Worm (Caenorhabditis elegans) whole organism, young adult: ENCODE data around the gene ZC190.8.

Source experiments
- D2030.7 ChIP-seq: fragments of 200-800 bp; sonication (Bioruptor generic); IDR thresholded peaks from 2 replicates; pipeline ENCODE4 v1.3.6; 2022; ENCODE audit warnings: missing genetic modification reagents, missing genetic modification characterization, missing compliant biosample characterization
- F22D6.2 ChIP-seq: sonication (generic microtip); optimal IDR thresholded peaks from 2 replicates; lab custom pipeline; 2016; ENCODE audit warnings: mild to moderate bottlenecking, missing genetic modification characterization, missing compliant biosample characterization
- F37B4.10 ChIP-seq: fragments of 200-800 bp; sonication (Bioruptor generic); IDR thresholded peaks from 2 replicates; pipeline ENCODE4 v1.3.6; 2022; ENCODE audit warnings: missing genetic modification characterization, missing compliant biosample characterization
- K12H6.12 ChIP-seq: fragments of 200-800 bp; sonication (Bioruptor generic); optimal IDR thresholded peaks from 2 replicates; lab custom pipeline; 2018; ENCODE audit warnings: mild to moderate bottlenecking, missing genetic modification characterization, missing compliant biosample characterization
- T07F8.4 ChIP-seq: sonication (generic microtip); optimal IDR thresholded peaks from 2 replicates; lab custom pipeline; 2016; ENCODE audit warnings: mild to moderate bottlenecking, missing genetic modification characterization, moderate library complexity, missing compliant biosample characterization
- T26A5.8 ChIP-seq: sonication (generic microtip); optimal IDR thresholded peaks from 2 replicates; lab custom pipeline; 2016; ENCODE audit warnings: missing genetic modification characterization, missing compliant biosample characterization
- Y79H2A.3 ChIP-seq: fragments of 200-800 bp; sonication (Bioruptor generic); conservative IDR thresholded peaks from 2 replicates; pipeline ENCODE4 v1.3.6; 2022; ENCODE audit warnings: missing genetic modification reagents, missing genetic modification characterization, missing compliant biosample characterization
- ZK185.1 ChIP-seq: sonication (generic microtip); optimal IDR thresholded peaks from 2 replicates; lab custom pipeline; 2016; ENCODE audit warnings: mild to moderate bottlenecking, missing genetic modification characterization, missing compliant biosample characterization; ENCODE audit not compliant: poor library complexity, severe bottlenecking
- ama-1 ChIP-seq, 3 experiments: fragments of 150-350 bp in 1 of 3; sonication (generic microtip) in 2 of 3; optimal IDR thresholded peaks; 2 replicates each; lab custom pipeline; 2014 to 2018; ENCODE audit warnings: missing biosample characterization in 2 of 3, missing genetic modification characterization in 2 of 3, missing genetic modification reagents in 2 of 3
- aptf-2 ChIP-seq: fragments of 200-800 bp; sonication (Bioruptor generic); conservative IDR thresholded peaks from 2 replicates; pipeline ENCODE4 v1.3.6; 2022; ENCODE audit warnings: missing genetic modification reagents, missing genetic modification characterization, missing compliant biosample characterization
- bed-1 ChIP-seq: fragments of 200-800 bp; sonication (Bioruptor generic); IDR thresholded peaks from 2 replicates; pipeline ENCODE4 v1.3.6; 2022; ENCODE audit warnings: missing genetic modification reagents, missing genetic modification characterization, missing compliant biosample characterization
- bed-2 ChIP-seq: fragments of 200-800 bp; sonication (Bioruptor generic); IDR thresholded peaks from 2 replicates; pipeline ENCODE4 v1.3.6; 2022; ENCODE audit warnings: missing genetic modification reagents, missing genetic modification characterization, missing compliant biosample characterization
- cebp-1 ChIP-seq, 2 experiments: fragments of 200-800 bp in 1 of 2; sonication (Bioruptor generic) in 1 of 2; sonication (generic microtip) in 1 of 2; IDR thresholded peaks in 1 of 2; optimal IDR thresholded peaks in 1 of 2; 2 replicates each; pipeline versions ENCODE4 v1.3.6 to Lab custom; 2017 to 2022; ENCODE audit warnings: missing compliant biosample characterization in 2 of 2, missing genetic modification characterization in 2 of 2, mild to moderate bottlenecking in 1 of 2, missing genetic modification reagents in 1 of 2, moderate library complexity in 1 of 2
- cebp-2 ChIP-seq: fragments of 200-800 bp; sonication (Bioruptor generic); IDR thresholded peaks from 2 replicates; pipeline ENCODE4 v1.3.6; 2022; ENCODE audit warnings: missing genetic modification characterization, missing compliant biosample characterization
- dox-1 ChIP-seq: fragments of 200-800 bp; sonication (Bioruptor generic); IDR thresholded peaks from 2 replicates; pipeline ENCODE4 v1.3.6; 2022; ENCODE audit warnings: missing genetic modification reagents, missing genetic modification characterization, missing compliant biosample characterization
- dpl-1 ChIP-seq: fragments of 150-350 bp; optimal IDR thresholded peaks from 2 replicates; lab custom pipeline; 2014; ENCODE audit warnings: missing biosample characterization, missing genetic modification reagents, missing genetic modification characterization
- ekl-4 ChIP-seq: fragments of 200-800 bp; sonication (Bioruptor generic); IDR thresholded peaks from 2 replicates; pipeline ENCODE4 v1.3.6; 2022; ENCODE audit warnings: missing genetic modification reagents, missing genetic modification characterization, missing compliant biosample characterization
- fkh-3 ChIP-seq: sonication (generic microtip); optimal IDR thresholded peaks from 2 replicates; lab custom pipeline; 2016; ENCODE audit warnings: mild to moderate bottlenecking, missing genetic modification characterization, missing compliant biosample characterization
- hlh-26 ChIP-seq: fragments of 200-800 bp; sonication (Bioruptor generic); conservative IDR thresholded peaks from 2 replicates; pipeline ENCODE4 v1.3.6; 2022; ENCODE audit warnings: missing genetic modification reagents, missing genetic modification characterization, missing compliant biosample characterization
- hrde-1 ChIP-seq: sonication (generic microtip); optimal IDR thresholded peaks from 2 replicates; lab custom pipeline; 2016; ENCODE audit warnings: missing genetic modification characterization, mild to moderate bottlenecking, missing compliant biosample characterization, moderate library complexity, missing genotype, missing genetic modification reagents, borderline replicate concordance
- lin-26 ChIP-seq: fragments of 200-800 bp; sonication (Bioruptor generic); IDR thresholded peaks from 2 replicates; pipeline ENCODE4 v1.3.6; 2022; ENCODE audit warnings: missing genetic modification reagents, missing genetic modification characterization, missing compliant biosample characterization
- lin-40 ChIP-seq: sonication (generic microtip); optimal IDR thresholded peaks from 2 replicates; lab custom pipeline; 2016; ENCODE audit warnings: missing genetic modification characterization, mild to moderate bottlenecking, missing compliant biosample characterization, missing genotype, missing genetic modification reagents
- lir-1 ChIP-seq: fragments of 200-800 bp; sonication (Bioruptor generic); conservative IDR thresholded peaks from 2 replicates; pipeline ENCODE4 v1.3.6; 2022; ENCODE audit warnings: missing genetic modification reagents, missing genetic modification characterization, missing compliant biosample characterization
- lsl-1 ChIP-seq: fragments of 200-800 bp; sonication (Bioruptor generic); optimal IDR thresholded peaks from 2 replicates; lab custom pipeline; 2018; ENCODE audit warnings: mild to moderate bottlenecking, missing genetic modification characterization, moderate library complexity, missing compliant biosample characterization
- lsy-27 ChIP-seq: sonication (generic microtip); optimal IDR thresholded peaks from 2 replicates; lab custom pipeline; 2017; ENCODE audit warnings: missing genetic modification characterization, mild to moderate bottlenecking, missing compliant biosample characterization, antibody characterized with exemption, missing genotype, borderline replicate concordance; ENCODE audit not compliant: insufficient read depth
- madf-10 ChIP-seq: sonication (generic microtip); optimal IDR thresholded peaks from 2 replicates; lab custom pipeline; 2016; ENCODE audit warnings: mild to moderate bottlenecking, missing genetic modification characterization, missing compliant biosample characterization
- madf-6 ChIP-seq: fragments of 200-800 bp; sonication (Bioruptor generic); IDR thresholded peaks from 2 replicates; pipeline ENCODE4 v1.3.6; 2022; ENCODE audit warnings: missing genetic modification reagents, missing genetic modification characterization, missing compliant biosample characterization
- mcd-1 ChIP-seq: fragments of 200-800 bp; sonication (Bioruptor generic); IDR thresholded peaks from 2 replicates; pipeline ENCODE4 v1.3.6; 2022; ENCODE audit warnings: missing genetic modification reagents, missing genetic modification characterization, missing compliant biosample characterization
- mes-4 ChIP-seq: sonication (generic microtip); optimal IDR thresholded peaks from 2 replicates; lab custom pipeline; 2016; ENCODE audit warnings: missing genotype, missing genetic modification characterization, missing compliant biosample characterization
- mxl-1 ChIP-seq: sonication (generic microtip); optimal IDR thresholded peaks from 2 replicates; lab custom pipeline; 2016; ENCODE audit warnings: missing genetic modification characterization, missing compliant biosample characterization
- nhr-80 ChIP-seq: sonication (generic microtip); optimal IDR thresholded peaks from 2 replicates; lab custom pipeline; 2016; ENCODE audit warnings: missing genetic modification characterization, missing compliant biosample characterization
- rpc-1 ChIP-seq, 2 experiments: fragments of 150-350 bp in 1 of 2; sonication (generic microtip) in 1 of 2; optimal IDR thresholded peaks; 2 replicates each; lab custom pipeline; 2014 to 2018; ENCODE audit warnings: missing biosample characterization in 1 of 2, missing genetic modification characterization in 1 of 2, missing genetic modification reagents in 1 of 2, missing genotype in 1 of 2
- sdz-38 ChIP-seq: sonication (generic microtip); optimal IDR thresholded peaks from 2 replicates; lab custom pipeline; 2016; ENCODE audit warnings: missing genotype, missing genetic modification characterization, missing compliant biosample characterization
- somi-1 ChIP-seq: fragments of 200-800 bp; sonication (Bioruptor generic); optimal IDR thresholded peaks from 2 replicates; lab custom pipeline; 2018; ENCODE audit warnings: mild to moderate bottlenecking, missing genetic modification characterization, missing compliant biosample characterization
- sptf-2 ChIP-seq: fragments of 200-800 bp; sonication (Bioruptor generic); optimal IDR thresholded peaks from 2 replicates; lab custom pipeline; 2018; ENCODE audit warnings: mild to moderate bottlenecking, missing genetic modification characterization, missing compliant biosample characterization
- unc-130 ChIP-seq: sonication (generic microtip); optimal IDR thresholded peaks from 2 replicates; lab custom pipeline; 2016; ENCODE audit warnings: missing genetic modification reagents, missing genetic modification characterization, missing compliant biosample characterization
- unc-62 ChIP-seq: fragments of 150-350 bp; optimal IDR thresholded peaks from 2 replicates; lab custom pipeline; 2014; ENCODE audit warnings: missing biosample characterization, missing genetic modification reagents, missing genetic modification characterization
- zfh-2 ChIP-seq: fragments of 200-800 bp; sonication (Bioruptor generic); conservative IDR thresholded peaks from 2 replicates; pipeline ENCODE4 v1.3.6; 2022; ENCODE audit warnings: missing genetic modification reagents, missing genetic modification characterization, missing compliant biosample characterization
- ztf-25 ChIP-seq: fragments of 200-800 bp; sonication (Bioruptor generic); IDR thresholded peaks from 2 replicates; pipeline ENCODE4 v1.3.6; 2022; ENCODE audit warnings: missing genetic modification reagents, missing genetic modification characterization, missing compliant biosample characterization

The ZC190.8 gene

DNA sequence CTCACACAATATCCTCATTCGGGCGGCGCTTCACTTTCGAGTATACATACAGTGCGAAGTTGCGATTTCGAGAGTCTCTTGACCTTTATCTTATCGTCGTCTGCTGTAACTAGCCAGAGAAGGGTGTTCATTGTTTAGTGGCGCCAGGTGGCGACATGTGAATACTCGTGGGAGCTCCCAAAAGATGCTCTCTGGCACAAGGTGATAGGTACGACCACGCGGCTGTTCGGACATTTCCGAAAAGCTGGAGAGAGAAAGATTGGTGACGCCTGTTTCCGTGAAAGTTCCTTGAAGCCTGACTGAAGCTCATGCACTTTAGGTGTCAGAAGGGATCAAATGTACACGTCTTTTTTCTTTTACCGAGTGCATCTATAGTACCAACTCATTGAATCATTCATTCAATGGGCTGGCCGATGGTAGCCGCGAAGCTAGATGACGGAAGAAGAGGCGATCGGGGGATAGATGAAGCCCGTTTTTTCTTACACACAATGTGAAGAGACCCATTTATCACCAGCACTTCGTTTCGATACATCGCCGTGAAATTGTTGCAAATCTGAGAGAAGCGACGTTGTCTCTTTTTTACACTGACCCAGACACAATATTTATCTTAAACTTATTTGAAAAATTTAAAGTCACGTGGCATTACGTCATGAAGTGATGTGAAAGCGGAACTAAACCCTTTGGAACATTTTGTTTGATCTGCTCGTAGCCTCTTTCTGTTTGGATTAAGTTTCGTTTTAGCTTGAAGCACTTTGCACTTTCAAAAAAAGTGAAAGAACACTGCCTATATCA lies 20.2 kb downstream of the ZC190.8 start:
- no peak for TF ChIP-seq madf-6 (GFP tag; lab: Robert Waterston, UW)
- no peak for TF ChIP-seq F22D6.2
- no peak for TF ChIP-seq ZK185.1 (tag; lab: Kevin White, UChicago)
- no peak for TF ChIP-seq unc-130 (GFP tag; lab: Kevin White, UChicago)
- no peak for TF ChIP-seq hrde-1 (tag; lab: Kevin White, UChicago)
- TF ChIP-seq madf-10 (tag; lab: Kevin White, UChicago), result no peak
- no peak for TF ChIP-seq lsl-1 (GFP tag; lab: Kevin White, UChicago)

DNA sequence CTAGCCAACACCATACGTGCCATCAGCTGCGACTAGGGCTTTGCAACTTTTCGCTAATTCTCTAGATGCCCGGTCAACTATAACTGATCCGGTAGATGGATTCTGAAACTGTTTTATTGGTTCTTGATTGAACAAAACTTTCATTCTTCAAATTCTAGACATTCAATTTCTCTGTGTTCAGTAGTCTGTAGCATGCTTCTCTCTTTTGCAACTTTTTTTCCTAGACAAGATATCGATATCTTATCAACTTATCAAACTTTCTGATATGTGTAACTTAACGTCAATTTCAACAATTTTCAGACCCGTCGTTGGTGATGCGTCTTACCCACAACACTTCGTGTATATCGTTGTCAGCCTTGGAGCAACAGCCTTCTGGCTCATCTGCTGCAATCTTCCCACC lies 21.8 kb downstream of the ZC190.8 start, which contains the start of gene ZC190.4:
Gene ZC190.4 (plus strand): TSS at position 301 of the 400 bp plus-strand sequence.
- no peak for TF ChIP-seq cebp-1 (GFP tag; IDR thresholded peaks at IDR 0.05; lab: Robert Waterston, UW)
- TF ChIP-seq cebp-1 (tag; optimal IDR thresholded peaks at IDR 0.05; lab: Kevin White, UChicago), result no peak
- TF ChIP-seq lin-26, result no peak
- TF ChIP-seq fkh-3 (tag; lab: Kevin White, UChicago), result no peak
- no peak for TF ChIP-seq unc-62 (GFP tag; lab: Kevin White, UChicago)
- TF ChIP-seq rpc-1 (optimal IDR thresholded peaks at IDR 0.05; lab: Kevin White, UChicago), result no peak
- TF ChIP-seq rpc-1 (tag; optimal IDR thresholded peaks at IDR 0.05; lab: Kevin White, UChicago), result no peak
- TF ChIP-seq unc-130 (GFP tag; lab: Kevin White, UChicago), result no peak
- no peak for TF ChIP-seq sptf-2
- TF ChIP-seq cebp-2, result no peak

DNA sequence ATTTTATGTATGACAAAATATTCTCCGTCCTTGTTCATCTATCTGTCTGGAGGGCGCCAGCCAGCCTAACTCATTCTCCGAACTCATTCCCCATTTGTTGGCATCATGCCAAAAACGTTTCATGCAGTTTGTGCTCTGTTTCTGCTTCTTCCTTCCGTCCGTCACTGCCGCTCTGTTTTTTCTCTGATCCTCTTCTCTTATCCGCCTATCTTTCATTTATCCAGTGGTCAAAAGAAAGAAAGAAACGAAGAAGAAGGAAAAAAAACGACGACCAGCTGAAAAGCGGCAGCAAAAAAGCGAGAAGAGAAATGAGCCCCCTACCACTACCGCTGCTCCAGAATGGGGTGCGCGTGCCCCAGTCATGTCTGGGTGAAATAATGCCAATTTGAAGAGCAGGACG lies 24.6 kb downstream of the ZC190.8 start:
- TF ChIP-seq hlh-26 (no peak), T26A5.8 (no peak), zfh-2 (GFP tag; lab: Robert Waterston, UW) (peak; percentile 85), cebp-1 (GFP tag; IDR thresholded peaks at IDR 0.05; lab: Robert Waterston, UW) (no peak), cebp-1 (tag; optimal IDR thresholded peaks at IDR 0.05; lab: Kevin White, UChicago) (peak; percentile 17), mcd-1 (GFP tag; lab: Robert Waterston, UW) (0 out of 2 replicates have a peak, but pooled peaks have one; percentile 12), bed-2 (no peak), aptf-2 (GFP tag; lab: Robert Waterston, UW) (no peak), Y79H2A.3 (GFP tag; lab: Robert Waterston, UW) (no peak), K12H6.12 (tag; lab: Kevin White, UChicago) (peak; percentile 9), T07F8.4 (no peak), ekl-4 (GFP tag; lab: Robert Waterston, UW) (no peak), lir-1 (no peak)

DNA sequence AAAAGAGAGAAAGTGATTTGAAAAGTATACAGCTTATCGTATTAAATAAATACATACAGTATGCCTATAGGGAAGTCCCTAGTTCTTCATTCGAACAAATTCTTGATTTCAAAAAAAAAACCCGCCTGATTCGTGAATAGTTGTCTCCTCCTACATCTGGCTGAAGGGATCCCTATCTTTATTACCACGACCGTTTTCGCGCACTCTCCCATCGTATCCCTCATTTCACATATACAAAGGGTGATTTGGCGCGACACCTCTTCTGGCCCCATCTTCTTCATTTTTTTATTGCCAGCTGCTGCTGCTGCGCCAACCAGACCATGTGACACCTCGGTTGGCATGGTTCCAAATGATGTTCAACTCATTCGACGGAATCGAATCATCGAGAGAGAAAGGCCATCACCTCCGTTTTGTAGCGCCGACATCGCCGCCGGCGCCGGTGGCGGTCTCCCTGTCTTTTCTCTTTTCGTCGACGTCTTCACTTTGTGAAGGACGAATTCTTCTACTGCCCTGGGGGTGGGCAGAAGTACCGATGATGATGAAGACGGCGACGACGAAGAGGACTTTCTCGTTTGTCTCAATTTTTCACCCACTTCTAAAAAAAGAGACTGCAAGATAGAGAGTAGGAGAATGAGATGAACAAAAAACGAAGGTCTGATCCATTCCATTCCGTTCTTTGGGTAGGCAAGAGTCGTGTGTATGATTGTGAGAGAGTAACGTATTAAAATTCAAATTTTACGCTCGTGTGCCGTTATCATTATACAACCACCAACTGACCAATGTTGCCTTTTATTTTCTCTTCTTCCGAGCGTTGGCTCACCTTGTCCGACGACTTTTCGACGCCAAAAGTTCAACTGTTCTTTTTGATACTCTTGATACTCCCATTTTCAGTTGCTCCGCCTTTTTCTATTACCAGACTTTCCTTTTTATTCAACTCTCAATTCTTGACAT lies 25.3 kb downstream of the ZC190.8 start:
- TF ChIP-seq zfh-2 (GFP tag; lab: Robert Waterston, UW) (peak; percentile 68), dpl-1 (GFP tag; lab: Kevin White, UChicago) (no peak), lin-26 (no peak), ztf-25 (GFP tag; lab: Robert Waterston, UW) (no peak), ama-1 (optimal IDR thresholded peaks at IDR 0.05; lab: Kevin White, UChicago) (no peak), ama-1 (GFP tag; optimal IDR thresholded peaks at IDR 0.05; lab: Kevin White, UChicago) (no peak), sdz-38 (tag; lab: Kevin White, UChicago) (no peak), lsy-27 (tag; lab: Kevin White, UChicago) (no peak), mxl-1 (tag; lab: Kevin White, UChicago) (no peak), mes-4 (tag; lab: Kevin White, UChicago) (no peak), F37B4.10 (GFP tag; lab: Robert Waterston, UW) (no peak), somi-1 (GFP tag; lab: Kevin White, UChicago) (peak; percentile 40), nhr-80 (tag; lab: Kevin White, UChicago) (no peak), bed-1 (GFP tag; lab: Robert Waterston, UW) (no peak), dox-1 (GFP tag; lab: Robert Waterston, UW) (no peak), lin-40 (peak; percentile 30), D2030.7 (GFP tag; lab: Robert Waterston, UW) (no peak)
